Fruit fly (Drosophila melanogaster) whole organism, embryonic: ENCODE data around the gene Plzf.

Experiments used
- Asciz ChIP-seq: fragments of 200-800 bp; sonication (Bioruptor generic); optimal IDR thresholded peaks from 2 replicates; lab custom pipeline; 2017; ENCODE audit warnings: missing biosample characterization, mild to moderate bottlenecking, missing genetic modification characterization, missing genetic modification reagents
- CG10654 ChIP-seq: fragments of 200-800 bp; sonication (Bioruptor generic); optimal IDR thresholded peaks from 2 replicates; lab custom pipeline; 2016; ENCODE audit warnings: missing biosample characterization, missing genetic modification characterization
- CG11456 ChIP-seq: fragments of 200-800 bp; sonication (Bioruptor generic); IDR thresholded peaks from 3 replicates; pipeline ENCODE4 v1.3.6; 2022; ENCODE audit warnings: missing biosample characterization, missing genetic modification characterization
- CG12219 ChIP-seq: fragments of 200-800 bp; sonication (Bioruptor generic); optimal IDR thresholded peaks from 3 replicates; lab custom pipeline; 2018; ENCODE audit warnings: missing biosample characterization, mild to moderate bottlenecking, missing genetic modification characterization
- CG14860 ChIP-seq: fragments of 200-800 bp; sonication (Bioruptor generic); IDR thresholded peaks from 3 replicates; pipeline ENCODE4 v1.3.6; 2022; ENCODE audit warnings: missing biosample characterization, missing genetic modification characterization; ENCODE audit not compliant: partially characterized antibody
- CG15073 ChIP-seq: fragments of 200-800 bp; sonication (Bioruptor generic); optimal IDR thresholded peaks from 2 replicates; lab custom pipeline; 2016; ENCODE audit warnings: missing biosample characterization, missing genetic modification characterization
- CG18599 ChIP-seq: fragments of 200-800 bp; sonication (Bioruptor generic); optimal IDR thresholded peaks from 3 replicates; lab custom pipeline; 2017; ENCODE audit warnings: missing biosample characterization, missing genetic modification characterization, mild to moderate bottlenecking, moderate library complexity, missing genetic modification reagents
- CG2129 ChIP-seq: fragments of 200-800 bp; sonication (Bioruptor generic); IDR thresholded peaks from 2 replicates; pipeline ENCODE4 v1.3.6; 2022; ENCODE audit warnings: missing biosample characterization, missing genetic modification characterization; ENCODE audit not compliant: partially characterized antibody
- CG34422 ChIP-seq: fragments of 200-800 bp; sonication (Bioruptor generic); IDR thresholded peaks from 3 replicates; pipeline ENCODE4 v1.3.6; 2022; ENCODE audit warnings: missing biosample characterization, missing genetic modification characterization
- CG6683 ChIP-seq: fragments of 200-800 bp; sonication (Bioruptor generic); optimal IDR thresholded peaks from 2 replicates; lab custom pipeline; 2017; ENCODE audit warnings: missing biosample characterization, mild to moderate bottlenecking, missing genetic modification characterization, missing genetic modification reagents
- CG7556 ChIP-seq: fragments of 200-800 bp; sonication (Bioruptor generic); optimal IDR thresholded peaks from 2 replicates; lab custom pipeline; 2017; ENCODE audit warnings: missing biosample characterization, mild to moderate bottlenecking, missing genetic modification characterization
- CG8089 ChIP-seq: fragments of 200-800 bp; sonication (Bioruptor generic); optimal IDR thresholded peaks from 3 replicates; lab custom pipeline; 2016; ENCODE audit warnings: missing biosample characterization, missing genetic modification characterization
- CG8290 ChIP-seq, 3 experiments: fragments of 200-800 bp; sonication (Bioruptor generic); optimal IDR thresholded peaks; 2 replicates each; lab custom pipeline; 2016 to 2019; ENCODE audit warnings: missing biosample characterization in 3 of 3, missing genetic modification characterization in 3 of 3, mild to moderate bottlenecking in 2 of 3, moderate library complexity in 1 of 3
- CG8388 ChIP-seq: fragments of 200-800 bp; sonication (Bioruptor generic); optimal IDR thresholded peaks from 2 replicates; lab custom pipeline; 2019; ENCODE audit warnings: missing biosample characterization, mild to moderate bottlenecking, missing genetic modification characterization, moderate library complexity
- CG8765 ChIP-seq: fragments of 200-800 bp; sonication (Bioruptor generic); IDR thresholded peaks from 2 replicates; pipeline ENCODE4 v1.3.6; 2022; ENCODE audit warnings: missing biosample characterization, missing genetic modification characterization
- CG9437 ChIP-seq: fragments of 200-800 bp; sonication (Bioruptor generic); optimal IDR thresholded peaks from 2 replicates; lab custom pipeline; 2018; ENCODE audit warnings: missing biosample characterization, mild to moderate bottlenecking, missing genetic modification characterization
- CG9727 ChIP-seq: fragments of 200-800 bp; sonication (Bioruptor generic); optimal IDR thresholded peaks from 3 replicates; lab custom pipeline; 2017; ENCODE audit warnings: missing biosample characterization, mild to moderate bottlenecking, missing genetic modification characterization
- Dfd ChIP-seq, 2 experiments: fragments of >200 bp; optimal IDR thresholded peaks; 2 replicates each; lab custom pipeline; 2017; ENCODE audit warnings: missing biosample characterization in 2 of 2, missing genetic modification characterization in 2 of 2
- Drgx ChIP-seq: fragments of 200-800 bp; sonication (Bioruptor generic); IDR thresholded peaks from 2 replicates; pipeline ENCODE4 v1.3.6; 2022; ENCODE audit warnings: missing biosample characterization, missing genetic modification characterization
- E2f2 ChIP-seq: fragments of 200-800 bp; sonication (Bioruptor generic); IDR thresholded peaks from 2 replicates; pipeline ENCODE4 v1.3.6; 2022; ENCODE audit warnings: missing biosample characterization, missing genetic modification characterization
- HLH4C ChIP-seq: fragments of 200-800 bp; sonication (Bioruptor generic); IDR thresholded peaks from 3 replicates; pipeline ENCODE4 v1.3.6; 2022; ENCODE audit warnings: missing biosample characterization, missing genetic modification characterization; ENCODE audit not compliant: partially characterized antibody
- Lhr ChIP-seq: fragments of 200-800 bp; sonication (Bioruptor generic); optimal IDR thresholded peaks from 3 replicates; lab custom pipeline; 2017; ENCODE audit warnings: mild to moderate bottlenecking, missing biosample characterization, missing genetic modification reagents, missing genetic modification characterization
- Med ChIP-seq: fragments of 200-800 bp; sonication (Bioruptor generic); peaks from one replicate; lab custom pipeline; 2016; ENCODE audit warnings: missing biosample characterization, missing genetic modification characterization, mild to moderate bottlenecking, inconsistent platforms, moderate library complexity
- Meics ChIP-seq: fragments of 200-800 bp; sonication (Bioruptor generic); optimal IDR thresholded peaks from 2 replicates; lab custom pipeline; 2017; ENCODE audit warnings: missing biosample characterization, mild to moderate bottlenecking, missing genetic modification characterization
- NC2α ChIP-seq: fragments of 200-800 bp; sonication (Bioruptor generic); optimal IDR thresholded peaks from 2 replicates; lab custom pipeline; 2016; ENCODE audit warnings: missing biosample characterization, missing genetic modification characterization
- Neu2 ChIP-seq: fragments of 200-800 bp; sonication (Bioruptor generic); optimal IDR thresholded peaks from 3 replicates; lab custom pipeline; 2016; ENCODE audit warnings: missing biosample characterization, missing genetic modification characterization, borderline replicate concordance
- Ravus ChIP-seq: fragments of 200-800 bp; sonication (Bioruptor generic); IDR thresholded peaks from 2 replicates; pipeline ENCODE4 v1.3.6; 2022; ENCODE audit warnings: missing biosample characterization, missing genetic modification characterization
- ab ChIP-seq: fragments of 200-800 bp; sonication (Bioruptor generic); optimal IDR thresholded peaks from 2 replicates; lab custom pipeline; 2016; ENCODE audit warnings: missing biosample characterization, missing genetic modification characterization
- ase ChIP-seq: fragments of 200-800 bp; sonication (Bioruptor generic); IDR thresholded peaks from 3 replicates; pipeline ENCODE4 v1.3.6; 2022; ENCODE audit warnings: missing biosample characterization, missing genetic modification characterization
- caup ChIP-seq: fragments of 200-800 bp; sonication (Bioruptor generic); optimal IDR thresholded peaks from 3 replicates; lab custom pipeline; 2017; ENCODE audit warnings: missing biosample characterization, mild to moderate bottlenecking, missing genetic modification characterization, moderate library complexity; ENCODE audit not compliant: severe bottlenecking
- chinmo ChIP-seq: fragments of 200-800 bp; sonication (Bioruptor generic); IDR thresholded peaks from 4 replicates; pipeline ENCODE4 v1.3.6; 2022; ENCODE audit warnings: missing biosample characterization, missing genetic modification characterization; ENCODE audit not compliant: partially characterized antibody
- croc ChIP-seq: fragments of 200-800 bp; sonication (Bioruptor generic); conservative IDR thresholded peaks from 3 replicates; pipeline ENCODE4 v1.3.6; 2022; ENCODE audit warnings: missing biosample characterization, missing genetic modification characterization
- dysf ChIP-seq: fragments of 200-800 bp; sonication (Bioruptor generic); IDR thresholded peaks from 3 replicates; pipeline ENCODE4 v1.3.6; 2022; ENCODE audit warnings: missing biosample characterization, missing genetic modification characterization
- ems ChIP-seq: fragments of 200-800 bp; sonication (Bioruptor generic); optimal IDR thresholded peaks from 3 replicates; lab custom pipeline; 2016; ENCODE audit warnings: missing biosample characterization, missing genetic modification characterization
- fu2 ChIP-seq: fragments of 200-800 bp; sonication (Bioruptor generic); optimal IDR thresholded peaks from 2 replicates; lab custom pipeline; 2016; ENCODE audit warnings: missing biosample characterization, missing genetic modification characterization
- gce ChIP-seq: fragments of 200-800 bp; sonication (Bioruptor generic); IDR thresholded peaks from 3 replicates; pipeline ENCODE4 v1.3.6; 2022; ENCODE audit warnings: missing biosample characterization, missing genetic modification characterization
- gsb-n ChIP-seq: fragments of 200-800 bp; sonication (Bioruptor generic); optimal IDR thresholded peaks from 3 replicates; lab custom pipeline; 2018; ENCODE audit warnings: missing biosample characterization, mild to moderate bottlenecking, missing genetic modification characterization
- gt ChIP-seq: fragments of 200-800 bp; sonication (Bioruptor generic); IDR thresholded peaks from 2 replicates; pipeline ENCODE4 v1.3.6; 2022; ENCODE audit warnings: missing biosample characterization, missing genetic modification characterization
- odd ChIP-seq: fragments of 200-800 bp; sonication (Bioruptor generic); optimal IDR thresholded peaks from 2 replicates; lab custom pipeline; 2017; ENCODE audit warnings: missing biosample characterization, mild to moderate bottlenecking, missing genetic modification characterization
- sd ChIP-seq: fragments of 200-800 bp; sonication (Bioruptor generic); optimal IDR thresholded peaks from 3 replicates; lab custom pipeline; 2018; ENCODE audit warnings: missing biosample characterization, mild to moderate bottlenecking, missing genetic modification characterization, moderate library complexity
- seq ChIP-seq: fragments of 200-800 bp; sonication (Bioruptor generic); IDR thresholded peaks from 2 replicates; pipeline ENCODE4 v1.3.6; 2022; ENCODE audit warnings: missing biosample characterization, missing genetic modification characterization
- slou ChIP-seq: fragments of 200-800 bp; sonication (Bioruptor generic); optimal IDR thresholded peaks from 3 replicates; lab custom pipeline; 2016; ENCODE audit warnings: missing biosample characterization, missing genetic modification characterization
- sob ChIP-seq: fragments of 200-800 bp; sonication (Bioruptor generic); IDR thresholded peaks from 2 replicates; pipeline ENCODE4 v1.3.6; 2022; ENCODE audit warnings: missing biosample characterization, missing genetic modification characterization
- tgo ChIP-seq: fragments of 200-800 bp; sonication (Bioruptor generic); IDR thresholded peaks from 3 replicates; pipeline ENCODE4 v1.3.6; 2022; ENCODE audit warnings: missing biosample characterization, missing genetic modification characterization
- vnd ChIP-seq: fragments of 200-800 bp; sonication (Bioruptor generic); IDR thresholded peaks from 3 replicates; pipeline ENCODE4 v1.3.6; 2022; ENCODE audit warnings: missing biosample characterization, missing genetic modification characterization; ENCODE audit not compliant: partially characterized antibody
- wek ChIP-seq: fragments of 200-800 bp; sonication (Bioruptor generic); optimal IDR thresholded peaks from 3 replicates; lab custom pipeline; 2018; ENCODE audit warnings: missing biosample characterization, mild to moderate bottlenecking, missing genetic modification characterization, moderate library complexity
- zfh1 ChIP-seq: fragments of 200-800 bp; sonication (Bioruptor generic); IDR thresholded peaks from 3 replicates; pipeline ENCODE4 v1.3.6; 2022; ENCODE audit warnings: missing biosample characterization, missing genetic modification characterization

The Plzf gene

dm6 chr2L:12026458-12027431, 22.0 kb downstream of the Plzf start (continued):
- TF ChIP-seq CG15073 (GFP tag; lab: Kevin White, UChicago): peak; percentile 28
- TF ChIP-seq CG9727: peak; percentile 77
- peak; percentile 22 for TF ChIP-seq NC2α (GFP tag; lab: Kevin White, UChicago)
- TF ChIP-seq slou (GFP tag; lab: Kevin White, UChicago): no peak
- no peak for TF ChIP-seq gt (GFP tag; lab: Robert Waterston, UW)
- no peak for TF ChIP-seq ab
- peak; percentile 53 for TF ChIP-seq odd
- peak; percentile 54; the same call in 1 of the 3 replicates for TF ChIP-seq zfh1 (GFP tag; lab: Robert Waterston, UW)
- TF ChIP-seq Lhr (GFP tag; lab: Kevin White, UChicago): peak; percentile 8
- peak; percentile 45 for TF ChIP-seq sob (GFP tag; lab: Robert Waterston, UW)
- TF ChIP-seq Dfd (GFP tag; optimal IDR thresholded peaks at IDR 0.05; lab: Kevin White, UChicago): no peak
- peak; percentile 75 for TF ChIP-seq Med (GFP tag; lab: Kevin White, UChicago)
- peak; percentile 65 for TF ChIP-seq dysf (GFP tag; lab: Robert Waterston, UW)
- TF ChIP-seq ase (GFP tag; lab: Robert Waterston, UW): peak; percentile 29; the same call in 1 of the 3 replicates
- peak; percentile 68 for TF ChIP-seq Meics (GFP tag; lab: Kevin White, UChicago)
- no peak for TF ChIP-seq CG8290 (GFP tag; optimal IDR thresholded peaks at IDR 0.05; lab: Kevin White, UChicago)
- peak in 1 of 2 experiments; percentile 69 for TF ChIP-seq CG8290 (tag; optimal IDR thresholded peaks at IDR 0.05; lab: Kevin White, UChicago)
- TF ChIP-seq tgo (GFP tag; lab: Robert Waterston, UW): peak; percentile 55
- TF ChIP-seq CG10654: peak; percentile 34
- TF ChIP-seq Asciz (GFP tag; lab: Kevin White, UChicago): peak; percentile 3
- peak; percentile 68; the same call in 1 of the 3 replicates for TF ChIP-seq CG11456 (GFP tag; lab: Robert Waterston, UW)
- no peak for TF ChIP-seq caup (GFP tag; lab: Kevin White, UChicago)
- TF ChIP-seq sd: peak; percentile 39
- no peak for TF ChIP-seq CG8765 (GFP tag; lab: Robert Waterston, UW)
- TF ChIP-seq Ravus: peak; percentile 37
- TF ChIP-seq gsb-n (tag; lab: Kevin White, UChicago): no peak
- peak; percentile 32; the same call in 1 of the 2 replicates for TF ChIP-seq seq (GFP tag; lab: Robert Waterston, UW)
- peak; percentile 75 for TF ChIP-seq Drgx (GFP tag; lab: Robert Waterston, UW)
- 0 out of 3 replicates have a peak, but pooled peaks have one; percentile 10 for TF ChIP-seq gce
- peak; percentile 56 for TF ChIP-seq CG18599 (GFP tag; lab: Kevin White, UChicago)
- no peak for TF ChIP-seq vnd
- no peak for TF ChIP-seq CG14860
- peak; percentile 36 for TF ChIP-seq E2f2
- TF ChIP-seq Neu2 (GFP tag; lab: Kevin White, UChicago): no peak
- peak; percentile 83 for TF ChIP-seq CG9437 (GFP tag; lab: Kevin White, UChicago)
- no peak for TF ChIP-seq ems (GFP tag; lab: Kevin White, UChicago)
- TF ChIP-seq wek: peak; percentile 18
- TF ChIP-seq CG8089 (GFP tag; lab: Kevin White, UChicago): no peak
- TF ChIP-seq CG34422 (GFP tag; lab: Robert Waterston, UW): peak; percentile 44; the same call in 2 of the 3 replicates
- no peak for TF ChIP-seq CG2129 (GFP tag; lab: Robert Waterston, UW)
- 0 out of 4 replicates have a peak, but pooled peaks have one; percentile 64 for TF ChIP-seq chinmo (GFP tag; lab: Robert Waterston, UW)
- peak; percentile 11 for TF ChIP-seq fu2 (GFP tag; lab: Kevin White, UChicago)
- TF ChIP-seq CG6683 (GFP tag; lab: Kevin White, UChicago): no peak
- TF ChIP-seq HLH4C: no peak
- TF ChIP-seq croc (GFP tag; lab: Robert Waterston, UW): no peak; the same call in 2 of the 3 replicates
- peak; percentile 46 for TF ChIP-seq CG8388 (GFP tag; lab: Kevin White, UChicago)
- peak; percentile 88 for TF ChIP-seq CG7556
- TF ChIP-seq CG12219 (GFP tag; lab: Kevin White, UChicago): no peak
